Worm (Caenorhabditis elegans) whole organism, L4/young adult: ENCODE results near the gene byn-1.

Source experiments
- W03F9.2 ChIP-seq: fragments of 150-350 bp; optimal IDR thresholded peaks from 2 replicates; lab custom pipeline; 2014; ENCODE audit warnings: missing biosample characterization, missing genetic modification characterization
- dao-5 ChIP-seq: sonication (generic microtip); optimal IDR thresholded peaks from 2 replicates; lab custom pipeline; 2016; ENCODE audit warnings: missing genotype, missing genetic modification characterization, moderate library complexity, missing compliant biosample characterization
- him-1 ChIP-seq: sonication (generic microtip); optimal IDR thresholded peaks from 2 replicates; lab custom pipeline; 2016; ENCODE audit warnings: missing genotype, missing genetic modification reagents, missing genetic modification characterization, missing compliant biosample characterization

ce11 chrIII:6885889-6886288 lies 45.9 kb upstream of the byn-1 start:
- TF ChIP-seq dao-5 (tag; lab: Kevin White, UChicago): no peak
- no peak for TF ChIP-seq him-1 (tag; lab: Kevin White, UChicago)
- no peak for TF ChIP-seq W03F9.2
